Fruit fly (Drosophila melanogaster): ENCODE measurements around the gene Gcat.

Gcat gene

DNA sequence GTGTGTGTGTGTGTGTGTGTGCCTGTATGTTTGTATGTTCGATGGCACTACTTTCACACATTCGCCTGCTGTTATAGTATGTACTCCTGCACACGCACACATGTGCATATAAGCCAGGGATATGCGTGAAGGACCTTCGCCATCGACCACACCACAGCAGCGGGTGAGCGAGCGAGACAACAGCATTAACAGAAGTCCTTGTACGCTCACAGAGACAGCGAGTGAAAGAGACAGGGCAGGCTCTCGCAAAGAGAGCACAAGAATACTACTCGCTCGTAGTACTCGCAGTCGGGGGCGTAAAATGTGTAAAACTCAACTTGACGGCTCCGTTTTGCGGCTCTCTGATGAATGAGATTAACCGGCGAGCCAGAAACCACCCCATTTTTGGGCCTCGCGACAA lies 35.7 kb downstream of the Gcat start:
- TF ChIP-seq pdm3 (GFP tag; optimal IDR thresholded peaks at IDR 0.05) (no peak), Gug (GFP tag; IDR thresholded peaks at IDR 0.05) (no peak), spab (GFP tag; optimal IDR thresholded peaks at IDR 0.05) (no peak), Eip75B (GFP tag; optimal IDR thresholded peaks at IDR 0.05) (no peak)

DNA sequence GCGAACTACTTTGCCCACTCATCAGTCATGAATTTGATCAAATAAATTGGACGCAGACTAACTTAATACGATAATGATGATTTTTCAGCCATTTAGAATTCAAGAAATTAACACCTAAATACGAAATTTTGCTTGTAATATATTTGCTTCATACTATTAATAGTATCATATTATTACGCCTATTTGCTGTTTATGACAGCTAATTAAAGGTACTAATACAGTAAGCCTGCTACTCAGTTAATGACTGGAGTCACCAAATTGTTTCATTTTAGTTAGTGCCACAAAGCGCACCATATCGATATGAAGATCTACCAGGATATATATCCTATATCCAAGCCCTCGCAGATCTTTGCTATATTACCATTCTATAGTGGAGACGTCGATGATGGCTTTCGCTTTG lies 49.7 kb downstream of the Gcat start, which contains the start of gene Gr68a:
TSS of gene Gr68a (plus strand) at position 301 of the 400 bp plus-strand sequence.
- TF ChIP-seq Sox102F (GFP tag; optimal IDR thresholded peaks at IDR 0.05), result no peak
- no peak for TF ChIP-seq CG15336 (GFP tag; IDR thresholded peaks at IDR 0.05)
- no peak for TF ChIP-seq CG10631 (GFP tag; optimal IDR thresholded peaks at IDR 0.05)
- no peak for TF ChIP-seq Met (GFP tag; optimal IDR thresholded peaks at IDR 0.05)
- TF ChIP-seq CG8319 (GFP tag; optimal IDR thresholded peaks at IDR 0.05), result no peak
- TF ChIP-seq Hr38 (GFP tag; optimal IDR thresholded peaks at IDR 0.05), result no peak
- no peak for TF ChIP-seq CG11902 (GFP tag; optimal IDR thresholded peaks at IDR 0.05)
- TF ChIP-seq Sox15 (GFP tag; optimal IDR thresholded peaks at IDR 0.05), result no peak
- TF ChIP-seq salr (GFP tag; optimal IDR thresholded peaks at IDR 0.05), result no peak
- no peak for TF ChIP-seq Eip75B (GFP tag; optimal IDR thresholded peaks at IDR 0.05)
- no peak for TF ChIP-seq CG11762 (GFP tag; optimal IDR thresholded peaks at IDR 0.05; ENCODE audit: insufficient read depth)
